Worm (Caenorhabditis elegans): ENCODE data around the gene Y54G2A.11.

- TF ChIP-seq npax-4 (tag; optimal IDR thresholded peaks at IDR 0.05) (no peak), nhr-232 (tag; optimal IDR thresholded peaks at IDR 0.05) (no peak), fkh-10 (GFP tag; optimal IDR thresholded peaks at IDR 0.05) (no peak), elt-4 (tag; optimal IDR thresholded peaks at IDR 0.05) (no peak), ama-1 (optimal IDR thresholded peaks at IDR 0.05) (no peak)
These were observed 11.4 kb upstream of the Y54G2A.11 start, which contains the start of gene Y54G2A.12 for ce11 chrIV:2782793-2783540.
